Fruit fly (Drosophila melanogaster) Kc167 (cell line): Measurements from ENCODE around the gene CG15576.

ENCODE experiments used
- Myc ChIP-seq: fragments of >200 bp; optimal IDR thresholded peaks from 2 replicates; lab custom pipeline; 2017; ENCODE audit warnings: missing external identifiers
- psq ChIP-seq: fragments of >200 bp; optimal IDR thresholded peaks from 2 replicates; lab custom pipeline; 2017; ENCODE audit warnings: missing external identifiers

dm6 chrX:4246039-4246438, 6.6 kb downstream of the CG15576 start, which contains the start of gene Muc4B:
- TF ChIP-seq Myc (lab: Kevin White, UChicago) (no peak), psq (lab: Kevin White, UChicago) (no peak)
